Fruit fly (Drosophila melanogaster): ENCODE measurements around the gene CG34164.

DNA sequence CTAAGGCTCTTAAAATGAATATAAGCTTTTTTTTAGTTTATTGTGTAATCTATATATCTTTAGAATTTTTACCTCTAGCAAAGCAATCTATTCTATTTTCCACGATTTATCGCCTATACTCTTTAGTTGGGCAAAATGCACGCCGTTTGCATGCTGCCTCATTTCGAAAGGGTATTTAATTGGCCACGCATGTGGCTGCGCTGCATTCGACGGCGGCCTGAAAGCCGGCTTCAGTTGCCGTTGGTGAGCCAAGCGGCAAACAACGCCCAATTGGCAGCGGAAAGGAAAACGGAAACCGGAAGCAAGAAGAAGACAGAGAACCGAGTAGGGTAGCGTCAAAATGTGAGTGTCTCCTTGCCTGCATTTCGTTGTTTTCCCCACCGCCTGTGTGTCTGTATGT lies 19.7 kb downstream of the CG34164 start, which contains the start of gene CG14947:
- TF ChIP-seq CG14711 (tag; optimal IDR thresholded peaks at IDR 0.05) (no peak), toe (GFP tag; optimal IDR thresholded peaks at IDR 0.05) (no peak), CG1620 (GFP tag; optimal IDR thresholded peaks at IDR 0.05) (no peak), Crg-1 (GFP tag; optimal IDR thresholded peaks at IDR 0.05) (no peak), cic (GFP tag; optimal IDR thresholded peaks at IDR 0.05) (no peak), CG11617 (GFP tag; optimal IDR thresholded peaks at IDR 0.05) (no peak), kay (GFP tag; ENCODE audit: borderline replicate concordance) (no peak), pad (GFP tag; optimal IDR thresholded peaks at IDR 0.05) (no peak), CG5204 (GFP tag; optimal IDR thresholded peaks at IDR 0.05) (no peak), tj (GFP tag; optimal IDR thresholded peaks at IDR 0.05) (no peak)
